Fruit fly (Drosophila melanogaster): ENCODE data around the gene Jon65Aiii.

The Jon65Aiii gene

dm6 chr3L:6054803-6055202 is 4.2 kb downstream of the Jon65Aiii start, which contains the start of gene tant:
tant (plus strand) TSS chr3L:6055136.
- TF ChIP-seq Sin3A (optimal IDR thresholded peaks at IDR 0.05) (no peak), psq (optimal IDR thresholded peaks at IDR 0.05) (no peak), Myc (optimal IDR thresholded peaks at IDR 0.05) (no peak), ttk (optimal IDR thresholded peaks at IDR 0.05) (no peak), h (optimal IDR thresholded peaks at IDR 0.05) (no peak), insv (optimal IDR thresholded peaks at IDR 0.05) (no peak)

DNA sequence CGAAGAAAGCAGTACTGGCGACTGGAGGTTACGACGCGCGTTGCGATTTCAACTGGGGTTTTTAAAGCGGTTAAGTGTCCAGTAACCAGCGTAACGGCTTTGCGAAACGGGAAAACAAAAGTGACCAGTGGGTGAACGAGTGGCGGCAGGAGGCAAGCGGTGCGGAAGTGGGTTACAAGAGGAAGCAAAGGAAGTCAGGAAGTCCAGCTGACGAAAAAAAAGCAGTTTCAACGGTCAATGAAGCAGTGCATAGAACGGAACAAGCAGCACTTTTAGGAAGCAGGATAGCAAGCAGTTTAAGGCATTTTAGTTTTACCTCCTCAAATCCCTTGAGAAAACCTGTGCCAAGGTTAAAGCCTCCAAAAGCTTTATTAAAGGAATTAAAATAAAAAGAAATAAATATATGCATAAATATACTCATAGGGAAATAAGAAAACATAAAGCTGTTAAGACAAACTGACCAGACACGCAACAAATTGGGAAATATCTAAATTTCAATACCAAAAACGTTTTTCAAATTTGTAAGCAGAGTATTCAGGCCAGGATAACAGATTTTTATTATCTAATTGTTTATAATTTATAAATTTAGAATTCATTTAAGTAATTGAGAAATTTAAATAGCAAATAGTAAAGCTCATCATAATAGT is 8.6 kb downstream of the Jon65Aiii start, which contains the start of gene CG6592:
CG6592 (plus strand) TSS at position 597 of the 647 bp plus-strand sequence.
- TF ChIP-seq Sin3A (optimal IDR thresholded peaks at IDR 0.05) (no peak), ttk (optimal IDR thresholded peaks at IDR 0.05) (no peak), h (optimal IDR thresholded peaks at IDR 0.05) (no peak), insv (optimal IDR thresholded peaks at IDR 0.05) (no peak), psq (optimal IDR thresholded peaks at IDR 0.05) (no peak), Myc (optimal IDR thresholded peaks at IDR 0.05) (no peak)

DNA sequence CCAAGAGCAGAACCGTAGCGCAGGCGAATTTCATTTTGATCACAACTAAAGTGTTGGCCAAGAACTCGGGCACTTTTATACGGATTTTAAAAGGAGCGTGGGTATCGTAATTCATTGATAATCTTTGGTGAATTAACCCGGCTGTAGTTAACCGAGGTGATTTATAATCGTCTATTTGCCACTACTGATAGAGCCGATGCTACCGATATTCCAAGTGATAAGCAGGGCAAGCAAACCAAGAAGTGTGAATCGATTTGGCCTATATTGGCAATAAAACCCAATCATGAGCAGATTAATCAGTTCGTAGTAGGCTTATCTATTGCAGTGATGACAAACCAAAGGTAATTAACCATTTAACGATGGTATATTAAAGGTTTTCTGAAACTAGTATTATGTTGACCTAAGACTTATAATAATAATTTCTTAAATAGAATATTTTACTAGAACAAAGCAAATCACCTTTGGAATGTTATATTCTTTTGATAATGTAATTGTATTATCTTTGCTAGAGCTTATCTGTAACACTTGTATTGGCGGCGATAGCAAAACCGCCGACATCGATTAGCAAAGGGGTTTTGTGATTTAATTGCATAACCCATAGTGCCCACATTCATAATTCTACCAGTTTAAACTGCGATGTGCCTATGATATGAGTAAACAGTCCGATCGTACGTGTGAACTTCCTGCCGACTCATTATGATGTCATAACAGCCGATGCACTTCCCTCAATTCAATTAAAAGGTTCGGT is 12.5 kb downstream of the Jon65Aiii start, which contains the start of gene CG10472:
CG10472 (minus strand) TSS at position 51 of the 748 bp plus-strand sequence.
- no peak for TF ChIP-seq h (optimal IDR thresholded peaks at IDR 0.05)
- TF ChIP-seq psq (optimal IDR thresholded peaks at IDR 0.05) = no peak
- TF ChIP-seq Sin3A (optimal IDR thresholded peaks at IDR 0.05) = no peak
- no peak for TF ChIP-seq insv (optimal IDR thresholded peaks at IDR 0.05)
- TF ChIP-seq Myc (optimal IDR thresholded peaks at IDR 0.05) = no peak
- no peak for TF ChIP-seq ttk (optimal IDR thresholded peaks at IDR 0.05)

- no peak for TF ChIP-seq psq (optimal IDR thresholded peaks at IDR 0.05)
Measured at dm6 chr3L:6065881-6066389, 15.4 kb downstream of the Jon65Aiii start, which contains the start of gene CG42269. CG42269 (plus strand) TSS chr3L:6066296.

DNA sequence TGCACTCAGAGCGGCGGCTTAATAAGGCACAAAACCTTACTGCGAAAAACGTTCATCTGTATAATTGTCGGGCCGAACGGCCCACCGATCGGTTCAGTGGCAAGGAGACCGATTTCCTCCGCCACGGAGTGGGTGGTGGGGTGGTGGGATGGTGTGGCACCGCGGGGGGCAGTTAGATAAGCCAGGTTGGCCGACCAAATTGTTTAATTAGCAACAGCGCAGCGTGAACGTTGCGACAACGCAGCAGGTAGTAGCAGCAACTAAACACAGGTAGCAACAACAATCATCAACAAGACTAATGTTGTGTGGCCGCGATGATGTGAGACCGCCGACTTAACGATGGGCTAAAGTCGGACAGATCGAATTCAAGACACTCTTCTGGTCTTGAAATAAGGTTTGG is 17.6 kb downstream of the Jon65Aiii start:
- no peak for TF ChIP-seq insv (optimal IDR thresholded peaks at IDR 0.05)
- TF ChIP-seq Myc (optimal IDR thresholded peaks at IDR 0.05) = no peak
- TF ChIP-seq ttk (optimal IDR thresholded peaks at IDR 0.05) = no peak
- no peak for TF ChIP-seq Sin3A (optimal IDR thresholded peaks at IDR 0.05)
- no peak for TF ChIP-seq psq (optimal IDR thresholded peaks at IDR 0.05)
- TF ChIP-seq h (optimal IDR thresholded peaks at IDR 0.05) = no peak

- TF ChIP-seq ttk (optimal IDR thresholded peaks at IDR 0.05) = no peak
- no peak for TF ChIP-seq h (optimal IDR thresholded peaks at IDR 0.05)
- no peak for TF ChIP-seq psq (optimal IDR thresholded peaks at IDR 0.05)
- TF ChIP-seq Myc (optimal IDR thresholded peaks at IDR 0.05) = no peak
- TF ChIP-seq insv (optimal IDR thresholded peaks at IDR 0.05) = no peak
- TF ChIP-seq Sin3A (optimal IDR thresholded peaks at IDR 0.05) = no peak
Measured at dm6 chr3L:6070119-6070518, 19.6 kb downstream of the Jon65Aiii start.

DNA sequence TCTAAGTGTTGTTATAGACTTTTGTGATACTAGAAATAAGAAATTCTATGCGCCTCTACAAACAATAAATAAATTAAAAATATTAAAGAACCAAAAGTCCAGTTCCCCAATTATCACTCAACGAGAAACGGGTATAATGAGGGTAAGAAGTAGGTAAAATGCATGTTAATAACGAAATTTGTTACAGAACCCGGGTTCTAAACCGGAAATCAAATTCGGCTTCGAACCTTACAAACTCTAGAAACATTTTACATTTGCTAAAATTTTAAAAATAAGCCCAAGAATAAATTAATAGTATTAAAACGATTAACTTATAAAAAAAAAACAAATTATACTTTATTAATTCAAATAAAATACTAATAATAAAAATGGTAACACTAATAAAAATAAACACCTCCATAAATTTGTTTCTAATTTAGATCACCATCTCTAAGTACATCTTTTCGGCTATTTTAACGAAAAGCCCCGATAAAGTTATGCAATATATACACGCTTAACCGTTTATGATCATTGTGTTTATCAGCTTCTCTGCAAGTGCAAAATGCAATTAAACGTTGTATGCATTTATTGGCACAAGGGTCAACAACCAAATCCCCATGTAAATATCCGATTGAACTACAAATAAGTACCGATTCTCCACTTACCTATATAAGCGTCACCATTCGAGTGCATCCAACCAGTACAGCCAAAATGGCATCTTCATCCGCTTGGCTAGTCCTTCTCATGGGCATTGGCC is 21.1 kb downstream of the Jon65Aiii start, which contains the start of gene CG6602:
CG6602 (plus strand) TSS at position 686 of the 736 bp plus-strand sequence.
- TF ChIP-seq psq (optimal IDR thresholded peaks at IDR 0.05) = no peak
- TF ChIP-seq Sin3A (optimal IDR thresholded peaks at IDR 0.05) = no peak
- TF ChIP-seq h (optimal IDR thresholded peaks at IDR 0.05) = no peak
- TF ChIP-seq insv (optimal IDR thresholded peaks at IDR 0.05) = no peak

DNA sequence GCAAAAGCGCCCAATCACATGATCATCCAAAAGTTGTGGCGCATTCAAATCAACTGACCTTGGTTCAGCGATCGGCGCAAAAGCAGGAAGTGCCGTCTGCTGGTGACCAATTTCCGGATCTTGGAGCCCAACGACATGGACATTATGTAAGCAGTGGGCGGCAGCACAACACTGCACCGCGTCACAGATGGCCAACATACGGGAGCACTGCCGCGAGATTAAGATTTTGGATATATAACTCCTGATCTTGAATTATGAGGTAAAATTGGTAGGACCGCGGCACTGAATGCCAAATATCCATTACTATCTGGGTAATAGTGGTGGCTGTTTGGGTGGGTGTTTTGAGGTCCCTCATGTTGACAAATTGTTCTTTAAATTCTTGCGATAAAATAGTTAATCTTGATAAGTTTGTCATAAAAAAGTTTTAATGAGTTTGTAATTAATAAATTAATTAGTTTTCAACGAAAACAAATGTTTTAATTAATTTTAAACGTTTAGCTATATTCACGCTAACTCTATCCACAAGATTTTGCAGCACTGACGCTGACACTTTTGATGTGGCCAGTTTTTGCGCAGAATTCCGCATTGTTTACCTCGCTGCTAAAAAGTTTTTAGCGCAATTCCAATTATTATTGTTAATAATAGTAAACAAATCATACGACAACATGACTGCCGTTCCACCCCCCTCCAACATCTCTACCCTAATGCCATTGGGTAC is 24.6 kb downstream of the Jon65Aiii start, which contains the start of the genes CG13295 and CG6610:
CG13295 (minus strand) TSS at position 271 of the 718 bp plus-strand sequence.
CG6610 (plus strand) TSS at position 562 of the 718 bp plus-strand sequence.
- TF ChIP-seq ttk (optimal IDR thresholded peaks at IDR 0.05) (no peak), psq (optimal IDR thresholded peaks at IDR 0.05) (no peak), h (optimal IDR thresholded peaks at IDR 0.05) (no peak), Sin3A (optimal IDR thresholded peaks at IDR 0.05) (no peak), Myc (optimal IDR thresholded peaks at IDR 0.05) (no peak), insv (optimal IDR thresholded peaks at IDR 0.05) (no peak)

- TF ChIP-seq ttk (optimal IDR thresholded peaks at IDR 0.05) = no peak
- TF ChIP-seq insv (optimal IDR thresholded peaks at IDR 0.05) = no peak
- TF ChIP-seq Myc (optimal IDR thresholded peaks at IDR 0.05) = no peak
- no peak for TF ChIP-seq h (optimal IDR thresholded peaks at IDR 0.05)
- no peak for TF ChIP-seq Sin3A (optimal IDR thresholded peaks at IDR 0.05)
- TF ChIP-seq psq (optimal IDR thresholded peaks at IDR 0.05) = no peak
Measured at dm6 chr3L:6076429-6076828, 25.9 kb downstream of the Jon65Aiii start, which contains the start of gene ssp6. ssp6 (plus strand) TSS chr3L:6076722.

DNA sequence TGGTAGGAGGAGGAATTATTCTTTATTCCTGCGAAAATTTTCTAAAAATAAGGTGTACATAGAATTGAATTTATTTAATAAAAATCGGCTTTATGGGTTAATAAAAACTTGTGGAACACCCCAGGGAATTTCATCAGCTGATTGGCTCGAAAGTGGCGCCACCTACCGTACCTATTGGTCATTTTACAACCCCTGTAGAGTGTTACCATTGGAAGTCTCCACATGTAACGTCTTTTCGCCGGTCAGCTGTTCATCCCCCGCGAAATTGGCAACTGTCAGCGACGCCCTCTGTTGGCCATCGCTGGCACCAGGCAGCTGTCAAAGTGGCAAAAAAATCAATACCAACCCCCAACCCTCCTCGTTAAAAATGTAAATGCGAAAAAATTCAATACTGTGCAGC is 32.0 kb downstream of the Jon65Aiii start, which contains the start of gene CG13293:
CG13293 (plus strand) TSS at position 323 of the 400 bp plus-strand sequence.
- no peak for TF ChIP-seq Sin3A (optimal IDR thresholded peaks at IDR 0.05)
- TF ChIP-seq Myc (optimal IDR thresholded peaks at IDR 0.05) = no peak
- no peak for TF ChIP-seq h (optimal IDR thresholded peaks at IDR 0.05)
- TF ChIP-seq ttk (optimal IDR thresholded peaks at IDR 0.05) = no peak
- TF ChIP-seq insv (optimal IDR thresholded peaks at IDR 0.05) = no peak
- no peak for TF ChIP-seq psq (optimal IDR thresholded peaks at IDR 0.05)

DNA sequence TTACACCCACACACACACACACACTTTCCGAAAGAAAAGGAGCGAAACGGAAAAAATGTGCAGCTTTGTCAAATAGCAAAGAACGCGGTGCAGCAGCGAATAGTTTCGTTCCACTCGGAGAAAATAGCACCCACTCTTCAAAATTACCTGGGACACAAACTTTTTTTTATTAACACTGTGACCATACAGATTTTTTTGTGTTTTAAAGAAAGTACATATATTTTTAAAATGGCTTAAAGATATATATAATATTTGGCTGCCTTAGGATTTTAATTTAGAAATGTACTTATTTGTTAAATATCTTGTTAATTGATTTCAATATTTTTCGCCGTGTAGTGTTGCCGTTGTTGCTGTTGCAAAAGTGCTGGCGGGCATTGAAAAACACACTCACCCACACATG is 33.9 kb downstream of the Jon65Aiii start:
- TF ChIP-seq psq (optimal IDR thresholded peaks at IDR 0.05) (no peak), ttk (optimal IDR thresholded peaks at IDR 0.05) (no peak), h (optimal IDR thresholded peaks at IDR 0.05) (no peak), Sin3A (optimal IDR thresholded peaks at IDR 0.05) (no peak), insv (optimal IDR thresholded peaks at IDR 0.05) (no peak), Myc (optimal IDR thresholded peaks at IDR 0.05) (no peak)

All from Kc167 (cell line).